Fruit fly (Drosophila melanogaster) whole organism, embryonic: ENCODE measurements around the gene Arp6.
A peak's percentile ranks its signal among the peaks of the same experiment; 100 is the strongest.

Source experiments
- B-H1 ChIP-seq: fragments of 200-800 bp; sonication (Bioruptor generic); IDR thresholded peaks from 3 replicates; pipeline ENCODE4 v1.3.6; 2022; ENCODE audit warnings: missing biosample characterization, missing genetic modification characterization
- CG10321 ChIP-seq: fragments of 200-800 bp; sonication (Bioruptor generic); IDR thresholded peaks from 2 replicates; pipeline ENCODE4 v1.3.6; 2022; ENCODE audit warnings: missing biosample characterization, missing genetic modification characterization
- CG12659 ChIP-seq: fragments of 200-800 bp; sonication (Bioruptor generic); optimal IDR thresholded peaks from 3 replicates; lab custom pipeline; 2017; ENCODE audit warnings: mild to moderate bottlenecking, missing biosample characterization, missing genetic modification reagents, missing genetic modification characterization
- CG1529 ChIP-seq: fragments of 200-800 bp; sonication (Bioruptor generic); optimal IDR thresholded peaks from 3 replicates; lab custom pipeline; 2018; ENCODE audit warnings: missing biosample characterization, missing genetic modification characterization
- CG15514 ChIP-seq: fragments of 200-800 bp; sonication (Bioruptor generic); optimal IDR thresholded peaks from 3 replicates; lab custom pipeline; 2017; ENCODE audit warnings: missing biosample characterization, missing genetic modification characterization, mild to moderate bottlenecking, moderate library complexity, missing genetic modification reagents
- CG1603 ChIP-seq: fragments of 200-800 bp; sonication (Bioruptor generic); optimal IDR thresholded peaks from 2 replicates; lab custom pipeline; 2019; ENCODE audit warnings: missing biosample characterization, mild to moderate bottlenecking, missing genetic modification characterization, moderate library complexity
- CG17186 ChIP-seq: fragments of 200-800 bp; sonication (Bioruptor generic); optimal IDR thresholded peaks from 3 replicates; lab custom pipeline; 2017; ENCODE audit warnings: missing biosample characterization, missing genetic modification reagents, missing genetic modification characterization
- CG17802 ChIP-seq: fragments of 200-800 bp; sonication (Bioruptor generic); optimal IDR thresholded peaks from 2 replicates; lab custom pipeline; 2018; ENCODE audit warnings: missing biosample characterization, mild to moderate bottlenecking, missing genetic modification characterization, moderate library complexity
- CG2120 ChIP-seq: fragments of 200-800 bp; sonication (Bioruptor generic); optimal IDR thresholded peaks from 3 replicates; lab custom pipeline; 2016; ENCODE audit warnings: missing biosample characterization, missing genetic modification characterization
- CG2129 ChIP-seq: fragments of 200-800 bp; sonication (Bioruptor generic); IDR thresholded peaks from 2 replicates; pipeline ENCODE4 v1.3.6; 2022; ENCODE audit warnings: missing biosample characterization, missing genetic modification characterization; ENCODE audit not compliant: partially characterized antibody
- CG2712 ChIP-seq: fragments of 200-800 bp; optimal IDR thresholded peaks from 3 replicates; lab custom pipeline; 2019; ENCODE audit warnings: missing biosample characterization, mild to moderate bottlenecking, missing genetic modification characterization, moderate library complexity
- CG3281 ChIP-seq: fragments of 200-800 bp; sonication (Bioruptor generic); optimal IDR thresholded peaks from 3 replicates; lab custom pipeline; 2017; ENCODE audit warnings: missing biosample characterization, mild to moderate bottlenecking, missing genetic modification characterization
- CG3838 ChIP-seq: fragments of 200-800 bp; sonication (Bioruptor generic); optimal IDR thresholded peaks from 3 replicates; lab custom pipeline; 2016; ENCODE audit warnings: missing biosample characterization, missing genetic modification characterization
- CG5245 ChIP-seq: fragments of 200-800 bp; sonication (Bioruptor generic); optimal IDR thresholded peaks from 3 replicates; lab custom pipeline; 2016; ENCODE audit warnings: missing biosample characterization, missing genetic modification characterization
- CG6791 ChIP-seq: fragments of 200-800 bp; sonication (Bioruptor generic); IDR thresholded peaks from 3 replicates; pipeline ENCODE4 v1.3.6; 2022; ENCODE audit warnings: missing biosample characterization, missing genetic modification characterization; ENCODE audit not compliant: partially characterized antibody
- CG6813 ChIP-seq: fragments of 200-800 bp; sonication (Bioruptor generic); optimal IDR thresholded peaks from 2 replicates; lab custom pipeline; 2017; ENCODE audit warnings: missing biosample characterization, missing genetic modification characterization, mild to moderate bottlenecking, moderate library complexity, missing genetic modification reagents
- CG8924 ChIP-seq: fragments of 200-800 bp; optimal IDR thresholded peaks from 3 replicates; lab custom pipeline; 2019; ENCODE audit warnings: missing biosample characterization, mild to moderate bottlenecking, missing genetic modification characterization, moderate library complexity
- D19B ChIP-seq: fragments of 200-800 bp; sonication (Bioruptor generic); optimal IDR thresholded peaks from 2 replicates; lab custom pipeline; 2017; ENCODE audit warnings: missing biosample characterization, mild to moderate bottlenecking, missing genetic modification characterization
- Doc3 ChIP-seq: fragments of 200-800 bp; sonication (Bioruptor generic); IDR thresholded peaks from 3 replicates; pipeline ENCODE4 v1.3.6; 2022; ENCODE audit warnings: missing biosample characterization, missing genetic modification characterization; ENCODE audit not compliant: partially characterized antibody
- Fer3 ChIP-seq: fragments of 200-800 bp; sonication (Bioruptor generic); optimal IDR thresholded peaks from 2 replicates; lab custom pipeline; 2018; ENCODE audit warnings: missing biosample characterization, mild to moderate bottlenecking, missing genetic modification characterization, moderate library complexity
- HLH54F ChIP-seq: fragments of 200-800 bp; sonication (Bioruptor generic); optimal IDR thresholded peaks from 3 replicates; lab custom pipeline; 2016; ENCODE audit warnings: missing biosample characterization, missing genetic modification characterization
- Lhr ChIP-seq: fragments of 200-800 bp; sonication (Bioruptor generic); optimal IDR thresholded peaks from 3 replicates; lab custom pipeline; 2017; ENCODE audit warnings: mild to moderate bottlenecking, missing biosample characterization, missing genetic modification reagents, missing genetic modification characterization
- Med ChIP-seq: fragments of 200-800 bp; sonication (Bioruptor generic); peaks from one replicate; lab custom pipeline; 2016; ENCODE audit warnings: missing biosample characterization, missing genetic modification characterization, mild to moderate bottlenecking, inconsistent platforms, moderate library complexity
- Mes4 ChIP-seq: fragments of 200-800 bp; sonication (Bioruptor generic); optimal IDR thresholded peaks from 2 replicates; lab custom pipeline; 2016; ENCODE audit warnings: missing biosample characterization, missing genetic modification characterization
- NFAT ChIP-seq: fragments of 200-800 bp; sonication (Bioruptor generic); IDR thresholded peaks from 2 replicates; pipeline ENCODE4 v1.3.6; 2022; ENCODE audit warnings: missing biosample characterization, missing genetic modification characterization
- Opbp ChIP-seq: fragments of 200-800 bp; sonication (Bioruptor generic); IDR thresholded peaks from 3 replicates; pipeline ENCODE4 v1.3.6; 2022; ENCODE audit warnings: missing biosample characterization, missing genetic modification characterization; ENCODE audit not compliant: partially characterized antibody
- Poxn ChIP-seq: fragments of 200-800 bp; sonication (Bioruptor generic); IDR thresholded peaks from 2 replicates; pipeline ENCODE4 v1.3.6; 2022; ENCODE audit warnings: missing biosample characterization, missing genetic modification characterization
- Ptx1 ChIP-seq: fragments of 200-800 bp; sonication (Bioruptor generic); IDR thresholded peaks from 2 replicates; pipeline ENCODE4 v1.3.6; 2022; ENCODE audit warnings: missing biosample characterization, missing genetic modification characterization
- Trl ChIP-seq, 3 experiments: fragments of >200 bp in 2 of 3; fragments of 200-800 bp in 1 of 3; sonication (Bioruptor generic) in 1 of 3; optimal IDR thresholded peaks; 2 replicates in 1 of 3; 3 replicates in 2 of 3; lab custom pipeline; 2016 to 2017; ENCODE audit warnings: missing biosample characterization in 1 of 3, missing genetic modification characterization in 1 of 3
- az2 ChIP-seq: fragments of 200-800 bp; sonication (Bioruptor generic); optimal IDR thresholded peaks from 3 replicates; lab custom pipeline; 2016; ENCODE audit warnings: missing biosample characterization, missing genetic modification characterization
- bowl ChIP-seq: fragments of 200-800 bp; sonication (Bioruptor generic); IDR thresholded peaks from 2 replicates; pipeline ENCODE4 v1.3.6; 2022; ENCODE audit warnings: missing biosample characterization, missing genetic modification characterization
- cwo ChIP-seq: fragments of 200-800 bp; sonication (Bioruptor generic); optimal IDR thresholded peaks from 3 replicates; lab custom pipeline; 2017; ENCODE audit warnings: missing biosample characterization, missing genetic modification characterization, mild to moderate bottlenecking, moderate library complexity, missing genetic modification reagents
- emc ChIP-seq: fragments of 200-800 bp; sonication (Bioruptor generic); optimal IDR thresholded peaks from 2 replicates; lab custom pipeline; 2016; ENCODE audit warnings: missing biosample characterization, missing genetic modification characterization
- gcm2 ChIP-seq: fragments of 200-800 bp; sonication (Bioruptor generic); optimal IDR thresholded peaks from 2 replicates; lab custom pipeline; 2016; ENCODE audit warnings: missing biosample characterization, missing genetic modification characterization
- hb ChIP-seq: fragments of 200-800 bp; sonication (Bioruptor generic); IDR thresholded peaks from 3 replicates; pipeline ENCODE4 v1.3.6; 2022; ENCODE audit warnings: missing biosample characterization, missing genetic modification characterization; ENCODE audit not compliant: partially characterized antibody
- hbn ChIP-seq: fragments of 200-800 bp; sonication (Bioruptor generic); IDR thresholded peaks from 2 replicates; pipeline ENCODE4 v1.3.6; 2022; ENCODE audit warnings: missing biosample characterization, missing genetic modification characterization; ENCODE audit not compliant: partially characterized antibody
- kah ChIP-seq: fragments of 200-800 bp; sonication (Bioruptor generic); optimal IDR thresholded peaks from 2 replicates; lab custom pipeline; 2018; ENCODE audit warnings: missing biosample characterization, mild to moderate bottlenecking, missing genetic modification characterization
- kni ChIP-seq: fragments of 200-800 bp; sonication (Bioruptor generic); optimal IDR thresholded peaks from 3 replicates; lab custom pipeline; 2017; ENCODE audit warnings: mild to moderate bottlenecking, missing biosample characterization, missing genetic modification reagents, missing genetic modification characterization
- lmd ChIP-seq: fragments of 200-800 bp; sonication (Bioruptor generic); IDR thresholded peaks from 2 replicates; pipeline ENCODE4 v1.3.6; 2022; ENCODE audit warnings: missing biosample characterization, missing genetic modification characterization
- lola ChIP-seq, 3 experiments: fragments of >200 bp in 2 of 3; fragments of 200-800 bp in 1 of 3; sonication (Bioruptor generic) in 1 of 3; optimal IDR thresholded peaks; 2 replicates each; lab custom pipeline; 2017 to 2019; ENCODE audit warnings: missing biosample characterization in 3 of 3, missing genetic modification characterization in 3 of 3, mild to moderate bottlenecking in 1 of 3, moderate library complexity in 1 of 3
- nerfin-2 ChIP-seq: fragments of 200-800 bp; sonication (Bioruptor generic); IDR thresholded peaks from 2 replicates; pipeline ENCODE4 v1.3.6; 2022; ENCODE audit warnings: missing biosample characterization, missing genetic modification characterization; ENCODE audit not compliant: partially characterized antibody
- nmo ChIP-seq: fragments of 200-800 bp; sonication (Bioruptor generic); optimal IDR thresholded peaks from 2 replicates; lab custom pipeline; 2018; ENCODE audit warnings: missing biosample characterization, mild to moderate bottlenecking, missing genetic modification characterization, moderate library complexity
- row ChIP-seq: fragments of 200-800 bp; sonication (Bioruptor generic); IDR thresholded peaks from 3 replicates; pipeline ENCODE4 v1.3.6; 2022; ENCODE audit warnings: missing biosample characterization, missing genetic modification characterization
- run ChIP-seq: fragments of 200-800 bp; sonication (Bioruptor generic); optimal IDR thresholded peaks from 3 replicates; lab custom pipeline; 2018; ENCODE audit warnings: missing biosample characterization, mild to moderate bottlenecking, missing genetic modification characterization
- sim ChIP-seq: fragments of 200-800 bp; sonication (Bioruptor generic); IDR thresholded peaks from 2 replicates; pipeline ENCODE4 v1.3.6; 2022; ENCODE audit warnings: missing biosample characterization, missing genetic modification characterization
- tgo ChIP-seq: fragments of 200-800 bp; sonication (Bioruptor generic); IDR thresholded peaks from 3 replicates; pipeline ENCODE4 v1.3.6; 2022; ENCODE audit warnings: missing biosample characterization, missing genetic modification characterization
- tll ChIP-seq, 2 experiments: fragments of 200-800 bp in 1 of 2; fragments of >200 bp in 1 of 2; sonication (Bioruptor generic) in 1 of 2; optimal IDR thresholded peaks; 2 replicates each; lab custom pipeline; 2017 to 2019; ENCODE audit warnings: missing biosample characterization in 2 of 2, missing genetic modification characterization in 2 of 2, mild to moderate bottlenecking in 1 of 2, moderate library complexity in 1 of 2

Gene Arp6

DNA sequence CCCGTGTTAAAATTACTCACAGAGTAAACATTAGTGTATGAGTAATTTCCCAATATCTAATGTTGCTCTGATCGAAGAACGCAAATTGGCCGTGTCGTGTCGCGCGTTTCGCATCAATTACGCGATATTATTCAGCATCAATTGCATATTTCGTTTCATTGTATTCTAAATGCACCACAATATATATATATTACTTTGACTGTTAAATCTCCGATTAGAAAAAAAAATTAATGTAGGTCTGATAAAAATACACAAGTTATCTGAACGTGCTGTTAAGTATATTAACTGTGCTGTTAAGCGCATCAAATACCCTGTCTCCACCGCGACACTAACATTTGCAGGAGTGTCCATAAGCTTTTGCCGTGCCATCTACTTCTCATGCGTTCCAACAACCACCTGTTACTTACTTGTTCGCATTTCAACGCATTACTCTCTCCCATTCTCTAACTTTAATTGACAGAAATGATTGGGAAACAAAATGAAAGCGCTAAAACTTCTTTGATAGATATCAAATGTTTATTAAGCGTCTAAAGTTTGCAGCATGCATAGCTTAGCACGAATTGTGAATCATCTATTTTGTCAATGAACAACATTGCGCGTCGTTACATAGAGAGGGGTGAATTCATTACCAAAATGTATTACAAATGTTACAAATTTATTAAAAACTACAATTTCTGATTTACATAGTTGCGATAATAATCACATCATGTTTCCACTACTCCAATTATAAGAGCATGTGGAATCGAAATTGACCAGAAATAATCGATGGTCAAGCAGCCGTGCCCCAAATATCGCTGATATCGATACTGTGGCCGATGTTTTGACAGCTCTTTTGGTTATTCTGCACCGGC, 23.8 kb upstream of the Arp6 start, which contains the start of the genes Graf and mRpL3 (continued):
- TF ChIP-seq CG1603 (tag; lab: Kevin White, UChicago) (peak; percentile 33), nmo (GFP tag; lab: Kevin White, UChicago) (peak; percentile 17), CG17186 (GFP tag; lab: Kevin White, UChicago) (peak; percentile 99), Trl (optimal IDR thresholded peaks at IDR 0.05; lab: Kevin White, UChicago) (no peak), Trl (GFP tag; optimal IDR thresholded peaks at IDR 0.05; lab: Kevin White, UChicago) (no peak), CG3281 (GFP tag; lab: Kevin White, UChicago) (no peak), hbn (GFP tag; lab: Robert Waterston, UW) (peak; percentile 77), CG17802 (tag; lab: Kevin White, UChicago) (peak; percentile 74), CG10321 (GFP tag; lab: Robert Waterston, UW) (no peak), cwo (GFP tag; lab: Kevin White, UChicago) (no peak), CG1529 (GFP tag; lab: Kevin White, UChicago) (no peak), CG6791 (GFP tag; lab: Robert Waterston, UW) (peak; percentile 94), Poxn (GFP tag; lab: Robert Waterston, UW) (no peak), tgo (GFP tag; lab: Robert Waterston, UW) (no peak), gcm2 (GFP tag; lab: Kevin White, UChicago) (no peak), az2 (no peak), Lhr (no peak), CG5245 (no peak), lmd (GFP tag; lab: Robert Waterston, UW) (no peak), hb (peak; percentile 93), nerfin-2 (peak; percentile 92), Mes4 (GFP tag; lab: Kevin White, UChicago) (no peak), run (no peak), CG2129 (peak; percentile 81), CG6813 (GFP tag; lab: Kevin White, UChicago) (no peak), sim (no peak), CG3838 (GFP tag; lab: Kevin White, UChicago) (no peak), CG2712 (tag; lab: Kevin White, UChicago) (no peak), emc (GFP tag; lab: Kevin White, UChicago) (no peak), D19B (no peak), CG8924 (tag; lab: Kevin White, UChicago) (peak; percentile 30), NFAT (GFP tag; lab: Robert Waterston, UW) (no peak), Opbp (peak; percentile 94), Med (GFP tag; lab: Kevin White, UChicago) (peak; percentile 48), CG2120 (peak; percentile 5), bowl (GFP tag; lab: Robert Waterston, UW) (no peak), CG15514 (GFP tag; lab: Kevin White, UChicago) (peak; percentile 19), row (GFP tag; lab: Robert Waterston, UW) (peak; percentile 57), CG12659 (GFP tag; lab: Kevin White, UChicago) (peak; percentile 8), lola (GFP tag; optimal IDR thresholded peaks at IDR 0.05; lab: Kevin White, UChicago) (peak in 1 of 3 experiments; percentile 85), kni (GFP tag; lab: Kevin White, UChicago) (no peak), B-H1 (GFP tag; lab: Robert Waterston, UW) (no peak), Doc3 (peak; percentile 80), tll (GFP tag; optimal IDR thresholded peaks at IDR 0.05; lab: Kevin White, UChicago) (peak in 1 of 2 experiments; percentile 2), Ptx1 (GFP tag; lab: Robert Waterston, UW) (no peak), HLH54F (GFP tag; lab: Kevin White, UChicago) (no peak), Fer3 (tag; lab: Kevin White, UChicago) (no peak), kah (peak; percentile 96)
